Fruit fly (Drosophila melanogaster) whole organism, embryonic: Measurements from ENCODE around the gene CG17329.

Experiments used
- Adf1 ChIP-seq: fragments of 200-800 bp; sonication (Bioruptor generic); IDR thresholded peaks from 2 replicates; pipeline ENCODE4 v1.3.6; 2022; ENCODE audit warnings: missing biosample characterization, missing genetic modification characterization
- Aef1 ChIP-seq: fragments of 200-800 bp; sonication (Bioruptor generic); IDR thresholded peaks from 3 replicates; pipeline ENCODE4 v1.3.6; 2022; ENCODE audit warnings: missing biosample characterization, missing genetic modification characterization
- Atf3 ChIP-seq: fragments of 200-800 bp; sonication (Bioruptor generic); optimal IDR thresholded peaks from 3 replicates; lab custom pipeline; 2016; ENCODE audit warnings: missing biosample characterization, missing genetic modification characterization
- Bteb2 ChIP-seq: fragments of 200-800 bp; sonication (Bioruptor generic); optimal IDR thresholded peaks from 2 replicates; lab custom pipeline; 2016; ENCODE audit warnings: missing biosample characterization, missing genetic modification characterization
- C15 ChIP-seq: fragments of 200-800 bp; sonication (Bioruptor generic); IDR thresholded peaks from 3 replicates; pipeline ENCODE4 v1.3.6; 2022; ENCODE audit warnings: missing biosample characterization, missing genetic modification characterization
- CG10267 ChIP-seq: fragments of 200-800 bp; sonication (Bioruptor generic); optimal IDR thresholded peaks from 2 replicates; lab custom pipeline; 2018; ENCODE audit warnings: missing biosample characterization, mild to moderate bottlenecking, missing genetic modification characterization, moderate library complexity
- CG10462 ChIP-seq: fragments of 200-800 bp; sonication (Bioruptor generic); optimal IDR thresholded peaks from 2 replicates; lab custom pipeline; 2016; ENCODE audit warnings: missing biosample characterization, missing genetic modification characterization
- CG10654 ChIP-seq: fragments of 200-800 bp; sonication (Bioruptor generic); optimal IDR thresholded peaks from 2 replicates; lab custom pipeline; 2016; ENCODE audit warnings: missing biosample characterization, missing genetic modification characterization
- CG11093 ChIP-seq: fragments of 200-800 bp; sonication (Bioruptor generic); IDR thresholded peaks from 3 replicates; pipeline ENCODE4 v1.3.6; 2022; ENCODE audit warnings: missing biosample characterization, missing genetic modification characterization
- CG11723 ChIP-seq: fragments of 200-800 bp; sonication (Bioruptor generic); optimal IDR thresholded peaks from 2 replicates; lab custom pipeline; 2017; ENCODE audit warnings: missing biosample characterization, mild to moderate bottlenecking, missing genetic modification characterization
- CG12391 ChIP-seq: fragments of 200-800 bp; sonication (Bioruptor generic); optimal IDR thresholded peaks from 3 replicates; lab custom pipeline; 2018; ENCODE audit warnings: missing biosample characterization, mild to moderate bottlenecking, missing genetic modification characterization, moderate library complexity
- CG15269 ChIP-seq: fragments of 200-800 bp; sonication (Bioruptor generic); optimal IDR thresholded peaks from 2 replicates; lab custom pipeline; 2018; ENCODE audit warnings: missing biosample characterization, mild to moderate bottlenecking, missing genetic modification characterization, moderate library complexity
- CG15514 ChIP-seq: fragments of 200-800 bp; sonication (Bioruptor generic); optimal IDR thresholded peaks from 3 replicates; lab custom pipeline; 2017; ENCODE audit warnings: missing biosample characterization, missing genetic modification characterization, mild to moderate bottlenecking, moderate library complexity, missing genetic modification reagents
- CG2875 ChIP-seq: fragments of 200-800 bp; sonication (Bioruptor generic); optimal IDR thresholded peaks from 2 replicates; lab custom pipeline; 2017; ENCODE audit warnings: missing biosample characterization, mild to moderate bottlenecking, missing genetic modification characterization, missing genetic modification reagents
- CG3726 ChIP-seq: fragments of 200-800 bp; sonication (Bioruptor generic); IDR thresholded peaks from 3 replicates; pipeline ENCODE4, ENCODE4 v1.3.6; 2022; ENCODE audit warnings: missing biosample characterization, missing genetic modification characterization
- CG4820 ChIP-seq: fragments of 200-800 bp; sonication (Bioruptor generic); optimal IDR thresholded peaks from 3 replicates; lab custom pipeline; 2016; ENCODE audit warnings: missing biosample characterization, missing genetic modification characterization
- CG7372 ChIP-seq: fragments of 200-800 bp; sonication (Bioruptor generic); IDR thresholded peaks from 2 replicates; pipeline ENCODE4 v1.3.6; 2022; ENCODE audit warnings: missing biosample characterization, missing genetic modification characterization
- CG7928 ChIP-seq: fragments of 200-800 bp; sonication (Bioruptor generic); optimal IDR thresholded peaks from 2 replicates; lab custom pipeline; 2017; ENCODE audit warnings: missing biosample characterization, mild to moderate bottlenecking, missing genetic modification characterization
- CG8089 ChIP-seq: fragments of 200-800 bp; sonication (Bioruptor generic); optimal IDR thresholded peaks from 3 replicates; lab custom pipeline; 2016; ENCODE audit warnings: missing biosample characterization, missing genetic modification characterization
- CG8359 ChIP-seq: fragments of 200-800 bp; sonication (Bioruptor generic); optimal IDR thresholded peaks from 2 replicates; lab custom pipeline; 2017; ENCODE audit warnings: missing biosample characterization, mild to moderate bottlenecking, missing genetic modification characterization, borderline replicate concordance
- CG9609 ChIP-seq: fragments of 200-800 bp; sonication (Bioruptor generic); optimal IDR thresholded peaks from 3 replicates; lab custom pipeline; 2016; ENCODE audit warnings: missing biosample characterization, missing genetic modification characterization
- CG9797 ChIP-seq: fragments of 200-800 bp; sonication (Bioruptor generic); optimal IDR thresholded peaks from 3 replicates; lab custom pipeline; 2018; ENCODE audit warnings: missing biosample characterization, mild to moderate bottlenecking, missing genetic modification characterization
- D19A ChIP-seq: fragments of 200-800 bp; optimal IDR thresholded peaks from 3 replicates; lab custom pipeline; 2019; ENCODE audit warnings: missing biosample characterization, mild to moderate bottlenecking, missing genetic modification characterization, moderate library complexity
- Doc2 ChIP-seq: fragments of 200-800 bp; sonication (Bioruptor generic); IDR thresholded peaks from 2 replicates; pipeline ENCODE4 v1.3.6; 2022; ENCODE audit warnings: missing biosample characterization, missing genetic modification characterization
- Drgx ChIP-seq: fragments of 200-800 bp; sonication (Bioruptor generic); IDR thresholded peaks from 2 replicates; pipeline ENCODE4 v1.3.6; 2022; ENCODE audit warnings: missing biosample characterization, missing genetic modification characterization
- ERR ChIP-seq: fragments of 200-800 bp; sonication (Bioruptor generic); optimal IDR thresholded peaks from 2 replicates; lab custom pipeline; 2016; ENCODE audit warnings: missing biosample characterization, missing genetic modification characterization
- HLH4C ChIP-seq: fragments of 200-800 bp; sonication (Bioruptor generic); IDR thresholded peaks from 3 replicates; pipeline ENCODE4 v1.3.6; 2022; ENCODE audit warnings: missing biosample characterization, missing genetic modification characterization; ENCODE audit not compliant: partially characterized antibody
- Hr39 ChIP-seq: fragments of >200 bp; optimal IDR thresholded peaks from 2 replicates; lab custom pipeline; 2017
- Kr ChIP-seq: fragments of 200-800 bp; sonication (Bioruptor generic); optimal IDR thresholded peaks from 2 replicates; lab custom pipeline; 2017; ENCODE audit warnings: missing biosample characterization, mild to moderate bottlenecking, missing genetic modification characterization
- Med ChIP-seq: fragments of 200-800 bp; sonication (Bioruptor generic); peaks from one replicate; lab custom pipeline; 2016; ENCODE audit warnings: missing biosample characterization, missing genetic modification characterization, mild to moderate bottlenecking, inconsistent platforms, moderate library complexity
- NC2α ChIP-seq: fragments of 200-800 bp; sonication (Bioruptor generic); optimal IDR thresholded peaks from 2 replicates; lab custom pipeline; 2016; ENCODE audit warnings: missing biosample characterization, missing genetic modification characterization
- Nf-YC ChIP-seq: fragments of 200-800 bp; optimal IDR thresholded peaks from 3 replicates; lab custom pipeline; 2019; ENCODE audit warnings: missing biosample characterization, mild to moderate bottlenecking, missing genetic modification characterization, moderate library complexity
- Poxn ChIP-seq: fragments of 200-800 bp; sonication (Bioruptor generic); IDR thresholded peaks from 2 replicates; pipeline ENCODE4 v1.3.6; 2022; ENCODE audit warnings: missing biosample characterization, missing genetic modification characterization
- Scr ChIP-seq: fragments of 200-800 bp; sonication (Bioruptor generic); IDR thresholded peaks from 2 replicates; pipeline ENCODE4 v1.3.6; 2022; ENCODE audit warnings: missing biosample characterization, missing genetic modification characterization; ENCODE audit not compliant: partially characterized antibody
- Spps ChIP-seq: fragments of 200-800 bp; sonication (Bioruptor generic); optimal IDR thresholded peaks from 2 replicates; lab custom pipeline; 2018; ENCODE audit warnings: missing biosample characterization, mild to moderate bottlenecking, missing genetic modification characterization
- YL-1 ChIP-seq: fragments of 200-800 bp; sonication (Bioruptor generic); optimal IDR thresholded peaks from 3 replicates; lab custom pipeline; 2017; ENCODE audit warnings: missing biosample characterization, mild to moderate bottlenecking, missing genetic modification characterization
- amos ChIP-seq: fragments of 200-800 bp; sonication (Bioruptor generic); IDR thresholded peaks from 2 replicates; pipeline ENCODE4 v1.3.6; 2022; ENCODE audit warnings: missing biosample characterization, missing genetic modification characterization; ENCODE audit not compliant: partially characterized antibody
- bigmax ChIP-seq: fragments of 200-800 bp; sonication (Bioruptor generic); optimal IDR thresholded peaks from 2 replicates; lab custom pipeline; 2018; ENCODE audit warnings: missing biosample characterization, mild to moderate bottlenecking, missing genetic modification characterization
- croc ChIP-seq: fragments of 200-800 bp; sonication (Bioruptor generic); conservative IDR thresholded peaks from 3 replicates; pipeline ENCODE4 v1.3.6; 2022; ENCODE audit warnings: missing biosample characterization, missing genetic modification characterization
- eyg ChIP-seq: fragments of 200-800 bp; sonication (Bioruptor generic); optimal IDR thresholded peaks from 3 replicates; lab custom pipeline; 2016; ENCODE audit warnings: missing biosample characterization, missing genetic modification characterization
- gem ChIP-seq: fragments of 200-800 bp; sonication (Bioruptor generic); optimal IDR thresholded peaks from 2 replicates; lab custom pipeline; 2019; ENCODE audit warnings: missing biosample characterization, mild to moderate bottlenecking, missing genetic modification characterization, moderate library complexity
- mirr ChIP-seq: fragments of 200-800 bp; sonication (Bioruptor generic); optimal IDR thresholded peaks from 3 replicates; lab custom pipeline; 2018; ENCODE audit warnings: missing biosample characterization, mild to moderate bottlenecking, missing genetic modification characterization
- nmo ChIP-seq: fragments of 200-800 bp; sonication (Bioruptor generic); optimal IDR thresholded peaks from 2 replicates; lab custom pipeline; 2018; ENCODE audit warnings: missing biosample characterization, mild to moderate bottlenecking, missing genetic modification characterization, moderate library complexity
- p53 ChIP-seq: fragments of 200-800 bp; sonication (Bioruptor generic); optimal IDR thresholded peaks from 2 replicates; lab custom pipeline; 2016; ENCODE audit warnings: missing biosample characterization, missing genetic modification characterization
- pnt ChIP-seq: fragments of 200-800 bp; sonication (Bioruptor generic); optimal IDR thresholded peaks from 3 replicates; lab custom pipeline; 2016; ENCODE audit warnings: missing biosample characterization, missing genetic modification characterization
- sd ChIP-seq: fragments of 200-800 bp; sonication (Bioruptor generic); optimal IDR thresholded peaks from 3 replicates; lab custom pipeline; 2018; ENCODE audit warnings: missing biosample characterization, mild to moderate bottlenecking, missing genetic modification characterization, moderate library complexity
- seq ChIP-seq: fragments of 200-800 bp; sonication (Bioruptor generic); IDR thresholded peaks from 2 replicates; pipeline ENCODE4 v1.3.6; 2022; ENCODE audit warnings: missing biosample characterization, missing genetic modification characterization
- ssp ChIP-seq: fragments of 200-800 bp; sonication (Bioruptor generic); IDR thresholded peaks from 2 replicates; pipeline ENCODE4 v1.3.6; 2022; ENCODE audit warnings: missing biosample characterization, missing genetic modification characterization
- stwl ChIP-seq: fragments of 200-800 bp; sonication (Bioruptor generic); optimal IDR thresholded peaks from 3 replicates; lab custom pipeline; 2018; ENCODE audit warnings: missing biosample characterization, mild to moderate bottlenecking, missing genetic modification characterization, moderate library complexity

CG17329 gene

dm6 chr2L:16299466-16300311, 8.6 kb downstream of the CG17329 start, which contains the start of the genes heix and CG17328 (continued):
- TF ChIP-seq Doc2 (GFP tag; lab: Robert Waterston, UW), result no peak
- TF ChIP-seq NC2α, result peak; percentile 27
- TF ChIP-seq CG4820 (GFP tag; lab: Kevin White, UChicago), result peak; percentile 67
- peak; percentile 64 for TF ChIP-seq eyg (GFP tag; lab: Kevin White, UChicago)
- peak; percentile 43 for TF ChIP-seq CG15514 (GFP tag; lab: Kevin White, UChicago)
- TF ChIP-seq CG12391, result peak; percentile 82
- no peak for TF ChIP-seq CG8089 (GFP tag; lab: Kevin White, UChicago)
- peak; percentile 61; the same call in 2 of the 3 replicates for TF ChIP-seq CG11093
- peak; percentile 46 for TF ChIP-seq stwl (tag; lab: Kevin White, UChicago)
- no peak for TF ChIP-seq CG2875 (GFP tag; lab: Kevin White, UChicago)
- no peak for TF ChIP-seq Kr (GFP tag; lab: Kevin White, UChicago)
- TF ChIP-seq Adf1 (GFP tag; lab: Robert Waterston, UW), result no peak
- TF ChIP-seq C15 (GFP tag; lab: Robert Waterston, UW), result 0 out of 3 replicates have a peak, but pooled peaks have one; percentile 15
- peak; percentile 39; the same call in 1 of the 2 replicates for TF ChIP-seq Poxn (GFP tag; lab: Robert Waterston, UW)
- peak; percentile 81 for TF ChIP-seq nmo (GFP tag; lab: Kevin White, UChicago)
- peak; percentile 49 for TF ChIP-seq Bteb2
- no peak for TF ChIP-seq CG11723 (GFP tag; lab: Kevin White, UChicago)
- peak; percentile 29; the same call in 1 of the 3 replicates for TF ChIP-seq croc (GFP tag; lab: Robert Waterston, UW)
- TF ChIP-seq sd (tag; lab: Kevin White, UChicago), result peak; percentile 6
- no peak for TF ChIP-seq Nf-YC (tag; lab: Kevin White, UChicago)
- no peak for TF ChIP-seq Spps (tag; lab: Kevin White, UChicago)
- TF ChIP-seq CG7372 (GFP tag; lab: Robert Waterston, UW), result no peak
- peak; percentile 73 for TF ChIP-seq CG10267 (tag; lab: Kevin White, UChicago)
- peak; percentile 13 for TF ChIP-seq CG10462
- peak; percentile 93 for TF ChIP-seq Med (GFP tag; lab: Kevin White, UChicago)
- TF ChIP-seq Atf3 (GFP tag; lab: Kevin White, UChicago), result peak; percentile 46
- TF ChIP-seq YL-1 (GFP tag; lab: Kevin White, UChicago), result peak; percentile 85
- TF ChIP-seq Hr39, result no peak
- no peak for TF ChIP-seq bigmax (GFP tag; lab: Kevin White, UChicago)
- no peak for TF ChIP-seq CG8359 (GFP tag; lab: Kevin White, UChicago)
- TF ChIP-seq gem (tag; lab: Kevin White, UChicago), result no peak
- TF ChIP-seq CG9609 (GFP tag; lab: Kevin White, UChicago), result peak; percentile 53
- peak; percentile 43 for TF ChIP-seq ssp
- TF ChIP-seq Scr (GFP tag; lab: Robert Waterston, UW), result no peak
- peak; percentile 96 for TF ChIP-seq CG7928
- peak; percentile 28; the same call in 1 of the 2 replicates for TF ChIP-seq seq (GFP tag; lab: Robert Waterston, UW)
- no peak for TF ChIP-seq CG15269 (tag; lab: Kevin White, UChicago)
- TF ChIP-seq CG3726 (GFP tag; lab: Robert Waterston, UW), result no peak
- peak; percentile 80 for TF ChIP-seq Aef1 (GFP tag; lab: Robert Waterston, UW)
- TF ChIP-seq CG10654 (GFP tag; lab: Kevin White, UChicago), result peak; percentile 70
- no peak for TF ChIP-seq amos
- TF ChIP-seq ERR (GFP tag; lab: Kevin White, UChicago), result no peak
- no peak for TF ChIP-seq D19A (tag; lab: Kevin White, UChicago)
- TF ChIP-seq CG9797 (GFP tag; lab: Kevin White, UChicago), result peak; percentile 75
- TF ChIP-seq pnt (GFP tag; lab: Kevin White, UChicago), result peak; percentile 59
- peak; percentile 37 for TF ChIP-seq mirr (GFP tag; lab: Kevin White, UChicago)
- no peak for TF ChIP-seq p53 (GFP tag; lab: Kevin White, UChicago)
- no peak for TF ChIP-seq HLH4C (GFP tag; lab: Robert Waterston, UW)
- TF ChIP-seq Drgx (GFP tag; lab: Robert Waterston, UW), result 0 out of 2 replicates have a peak, but pooled peaks have one; percentile 20
